Worm (Caenorhabditis elegans) whole organism, early embryonic: Measurements from ENCODE around the gene srsx-30.

Source experiments
- B0310.2 ChIP-seq: sonication (generic microtip); optimal IDR thresholded peaks from 2 replicates; lab custom pipeline; 2016; ENCODE audit warnings: mild to moderate bottlenecking, missing genetic modification characterization, missing compliant biosample characterization
- F13C5.2 ChIP-seq: sonication (generic microtip); optimal IDR thresholded peaks from 2 replicates; lab custom pipeline; 2017; ENCODE audit warnings: mild to moderate bottlenecking, missing genetic modification characterization, inconsistent platforms, missing compliant biosample characterization
- aly-1 ChIP-seq: sonication (generic microtip); optimal IDR thresholded peaks from 2 replicates; lab custom pipeline; 2016; ENCODE audit warnings: missing genetic modification characterization, missing compliant biosample characterization
- ama-1 ChIP-seq: fragments of 150-350 bp; optimal IDR thresholded peaks from 2 replicates; lab custom pipeline; 2014
- ceh-13 ChIP-seq: fragments of 200-800 bp; sonication (Bioruptor generic); optimal IDR thresholded peaks from 2 replicates; lab custom pipeline; 2018; ENCODE audit warnings: mild to moderate bottlenecking, missing genetic modification characterization, missing compliant biosample characterization
- ceh-36 ChIP-seq: sonication (generic microtip); optimal IDR thresholded peaks from 2 replicates; lab custom pipeline; 2016; ENCODE audit warnings: missing genetic modification characterization, inconsistent platforms, missing compliant biosample characterization
- ets-7 ChIP-seq: sonication (generic microtip); optimal IDR thresholded peaks from 2 replicates; lab custom pipeline; 2016; ENCODE audit warnings: missing genotype, missing genetic modification characterization, missing compliant biosample characterization
- flt-1 ChIP-seq: fragments of 200-800 bp; sonication (Bioruptor generic); IDR thresholded peaks from 2 replicates; pipeline ENCODE4 v1.3.6; 2022; ENCODE audit warnings: missing genetic modification characterization, missing compliant biosample characterization
- hmbx-1 ChIP-seq: sonication (generic microtip); optimal IDR thresholded peaks from 2 replicates; lab custom pipeline; 2016; ENCODE audit warnings: mild to moderate bottlenecking, missing genetic modification characterization, missing compliant biosample characterization
- hmg-4 ChIP-seq: fragments of 200-800 bp; sonication (Bioruptor generic); optimal IDR thresholded peaks from 2 replicates; lab custom pipeline; 2018; ENCODE audit warnings: mild to moderate bottlenecking, missing genetic modification characterization, missing compliant biosample characterization
- hnd-1 ChIP-seq: sonication (generic microtip); optimal IDR thresholded peaks from 2 replicates; lab custom pipeline; 2016; ENCODE audit warnings: missing genetic modification characterization, missing compliant biosample characterization
- pes-1 ChIP-seq: fragments of 200-800 bp; sonication (Bioruptor generic); IDR thresholded peaks from 2 replicates; pipeline ENCODE4 v1.3.6; 2022; ENCODE audit warnings: missing genetic modification reagents, missing genetic modification characterization, missing compliant biosample characterization
- scrt-1 ChIP-seq: fragments of 200-800 bp; sonication (Bioruptor generic); IDR thresholded peaks from 2 replicates; pipeline ENCODE4 v1.3.6; 2022; ENCODE audit warnings: missing genetic modification characterization, missing compliant biosample characterization
- sea-1 ChIP-seq: fragments of 200-800 bp; sonication (Bioruptor generic); conservative IDR thresholded peaks from 2 replicates; pipeline ENCODE4 v1.3.6; 2022; ENCODE audit warnings: missing genetic modification characterization, missing compliant biosample characterization
- tbx-11 ChIP-seq: fragments of 200-800 bp; sonication (Bioruptor generic); IDR thresholded peaks from 2 replicates; pipeline ENCODE4 v1.3.6; 2022; ENCODE audit warnings: missing genetic modification characterization, missing compliant biosample characterization
- tbx-37 ChIP-seq: fragments of 200-800 bp; sonication (Bioruptor generic); conservative IDR thresholded peaks from 2 replicates; pipeline ENCODE4 v1.3.6; 2022; ENCODE audit warnings: missing genetic modification reagents, missing genetic modification characterization, missing compliant biosample characterization
- tra-4 ChIP-seq: sonication (generic microtip); optimal IDR thresholded peaks from 2 replicates; lab custom pipeline; 2017; ENCODE audit warnings: missing genetic modification characterization, missing compliant biosample characterization

Gene srsx-30

DNA sequence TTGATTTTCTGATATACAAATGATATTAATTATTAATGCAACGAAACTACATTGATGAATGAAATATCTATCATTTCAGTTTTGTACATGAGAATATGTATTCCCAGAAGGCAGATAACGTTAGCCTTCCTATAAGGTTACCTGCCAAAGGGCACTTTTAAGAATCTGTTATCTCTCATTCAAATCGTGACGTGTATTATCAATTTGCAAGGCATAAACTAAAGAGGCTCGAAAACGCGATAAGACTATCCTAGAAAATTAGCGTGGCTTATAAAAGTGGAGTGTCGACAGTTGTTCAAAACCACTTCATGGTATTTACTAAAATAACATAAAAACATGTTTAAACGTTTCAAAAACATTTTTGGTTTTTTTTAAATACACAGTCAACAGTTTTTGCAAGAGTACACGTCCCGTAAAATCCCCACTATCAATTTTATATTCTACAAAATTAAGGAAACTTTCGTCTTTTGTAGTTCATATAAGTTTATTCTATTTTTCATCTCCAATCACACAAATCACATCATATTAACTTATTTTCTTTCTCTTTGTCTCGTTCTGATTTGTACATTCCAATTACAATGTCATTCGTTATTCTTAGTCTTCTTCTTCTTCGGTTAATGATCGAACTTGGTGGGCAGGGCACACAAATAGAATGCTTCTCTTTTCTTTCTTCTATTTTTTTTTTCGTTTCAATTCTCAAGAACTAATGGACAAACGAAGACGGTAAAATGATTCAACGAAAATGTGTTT lies 33.7 kb upstream of the srsx-30 start, which contains the start of gene C08B6.10:
Gene C08B6.10, plus strand, starts transcription at position 700 of the 750 bp plus-strand sequence.
- TF ChIP-seq scrt-1 (GFP tag; lab: Robert Waterston, UW) (no peak), tbx-11 (GFP tag; lab: Robert Waterston, UW) (no peak), sea-1 (GFP tag; lab: Robert Waterston, UW) (no peak), ceh-13 (GFP tag; lab: Kevin White, UChicago) (no peak), hmg-4 (GFP tag; lab: Kevin White, UChicago) (no peak), tra-4 (tag; lab: Kevin White, UChicago) (no peak), ama-1 (lab: Kevin White, UChicago) (no peak), tbx-37 (GFP tag; lab: Robert Waterston, UW) (no peak), hmbx-1 (tag; lab: Kevin White, UChicago) (no peak), B0310.2 (tag; lab: Kevin White, UChicago) (no peak), hnd-1 (tag; lab: Kevin White, UChicago) (no peak), aly-1 (tag; lab: Kevin White, UChicago) (no peak), flt-1 (GFP tag; lab: Robert Waterston, UW) (no peak), pes-1 (no peak), ceh-36 (tag; lab: Kevin White, UChicago) (no peak), ets-7 (tag; lab: Kevin White, UChicago) (no peak), F13C5.2 (tag; lab: Kevin White, UChicago) (no peak)

- TF ChIP-seq F13C5.2 (tag; lab: Kevin White, UChicago) = no peak
- TF ChIP-seq tbx-37 (GFP tag; lab: Robert Waterston, UW) = no peak
- no peak for TF ChIP-seq sea-1 (GFP tag; lab: Robert Waterston, UW)
- TF ChIP-seq pes-1 = no peak
- no peak for TF ChIP-seq hmbx-1 (tag; lab: Kevin White, UChicago)
- no peak for TF ChIP-seq aly-1 (tag; lab: Kevin White, UChicago)
- TF ChIP-seq flt-1 (GFP tag; lab: Robert Waterston, UW) = no peak
- no peak for TF ChIP-seq ceh-13 (GFP tag; lab: Kevin White, UChicago)
Measured at ce11 chrV:10130195-10130594, 28.4 kb upstream of the srsx-30 start, which contains the start of gene aos-1. TSS of gene aos-1 (minus strand) at chrV:10130295.

DNA sequence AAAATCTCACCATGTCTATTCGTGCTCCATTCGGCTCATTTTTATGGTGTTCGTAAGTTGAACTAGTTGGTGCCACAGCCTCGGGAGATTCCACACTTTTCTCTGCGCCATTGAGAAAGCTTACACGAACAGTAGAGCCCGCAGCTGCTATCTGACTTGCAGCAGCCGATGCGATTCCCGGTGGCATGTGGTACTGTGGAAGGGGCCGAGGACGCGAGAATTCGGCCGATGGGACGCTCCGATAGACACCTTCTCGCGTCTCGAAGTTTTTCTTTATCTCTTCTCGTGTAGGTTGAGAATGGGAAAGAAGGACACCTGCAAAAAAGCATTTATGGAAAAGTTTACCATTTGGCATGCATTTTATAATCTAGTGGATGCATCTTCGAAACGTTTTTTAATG lies 25.4 kb upstream of the srsx-30 start:
- no peak for TF ChIP-seq tra-4 (tag; lab: Kevin White, UChicago)
- TF ChIP-seq ceh-13 (GFP tag; lab: Kevin White, UChicago) = no peak
- no peak for TF ChIP-seq sea-1 (GFP tag; lab: Robert Waterston, UW)
- no peak for TF ChIP-seq tbx-11 (GFP tag; lab: Robert Waterston, UW)
- TF ChIP-seq B0310.2 (tag; lab: Kevin White, UChicago) = no peak
- TF ChIP-seq hnd-1 (tag; lab: Kevin White, UChicago) = no peak
- TF ChIP-seq ama-1 (lab: Kevin White, UChicago) = no peak
- no peak for TF ChIP-seq scrt-1 (GFP tag; lab: Robert Waterston, UW)
- no peak for TF ChIP-seq ets-7 (tag; lab: Kevin White, UChicago)
- no peak for TF ChIP-seq hmg-4 (GFP tag; lab: Kevin White, UChicago)
- no peak for TF ChIP-seq hmbx-1 (tag; lab: Kevin White, UChicago)

ce11 chrV:10134077-10134693 lies 24.4 kb upstream of the srsx-30 start, which contains the start of the genes C08B6.18, wdr-20 and C08B6.8:
TSS of gene C08B6.18 (minus strand) at chrV:10134127.
TSS of gene wdr-20 (minus strand) at chrV:10134158.
TSS of gene C08B6.8 (plus strand) at chrV:10134643.
- TF ChIP-seq ets-7 (tag; lab: Kevin White, UChicago) = no peak

DNA sequence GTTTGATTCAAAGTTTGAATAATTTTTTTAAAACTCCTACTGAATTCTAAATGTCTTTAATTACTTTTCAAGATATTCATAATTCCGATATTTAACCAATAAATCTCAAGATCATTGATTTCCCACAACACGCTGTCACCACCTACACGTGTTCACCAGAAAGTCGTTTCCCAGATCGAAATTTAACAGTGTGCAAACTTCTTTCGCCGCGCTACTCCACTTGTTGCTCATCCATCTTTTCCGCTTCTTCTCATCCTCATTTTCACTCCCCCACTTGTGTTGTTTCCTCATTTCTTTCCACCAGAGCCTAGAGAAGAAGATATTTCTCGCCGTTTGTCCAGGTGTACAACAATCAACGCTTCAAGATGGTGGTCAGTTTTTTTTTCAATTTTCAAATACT lies 13.0 kb upstream of the srsx-30 start, which contains the start of gene C51E3.9:
Gene C51E3.9, plus strand, starts transcription at position 301 of the 400 bp plus-strand sequence.
- TF ChIP-seq pes-1 (no peak), aly-1 (tag; lab: Kevin White, UChicago) (no peak), ceh-36 (tag; lab: Kevin White, UChicago) (no peak), F13C5.2 (tag; lab: Kevin White, UChicago) (no peak), hnd-1 (tag; lab: Kevin White, UChicago) (no peak)

ce11 chrV:10146787-10147186 lies 11.8 kb upstream of the srsx-30 start:
- TF ChIP-seq tra-4 (tag; lab: Kevin White, UChicago) (no peak), ceh-36 (tag; lab: Kevin White, UChicago) (no peak), F13C5.2 (tag; lab: Kevin White, UChicago) (no peak)

ce11 chrV:10148352-10148751 lies 10.3 kb upstream of the srsx-30 start, which contains the start of gene srsx-26:
TSS of gene srsx-26 (plus strand) at chrV:10148652.
- TF ChIP-seq tbx-37 (GFP tag; lab: Robert Waterston, UW) (no peak), hmg-4 (GFP tag; lab: Kevin White, UChicago) (no peak), aly-1 (tag; lab: Kevin White, UChicago) (no peak), flt-1 (GFP tag; lab: Robert Waterston, UW) (no peak), ama-1 (lab: Kevin White, UChicago) (no peak), pes-1 (no peak), F13C5.2 (tag; lab: Kevin White, UChicago) (no peak), ets-7 (tag; lab: Kevin White, UChicago) (no peak)
